Worm (Caenorhabditis elegans) whole organism, L4/young adult: ENCODE measurements around the gene sca-1.

ENCODE experiments used
- W03F9.2 ChIP-seq: fragments of 150-350 bp; optimal IDR thresholded peaks from 2 replicates; lab custom pipeline; 2014; ENCODE audit warnings: missing biosample characterization, missing genetic modification characterization
- dao-5 ChIP-seq: sonication (generic microtip); optimal IDR thresholded peaks from 2 replicates; lab custom pipeline; 2016; ENCODE audit warnings: missing genotype, missing genetic modification characterization, moderate library complexity, missing compliant biosample characterization
- him-1 ChIP-seq: sonication (generic microtip); optimal IDR thresholded peaks from 2 replicates; lab custom pipeline; 2016; ENCODE audit warnings: missing genotype, missing genetic modification reagents, missing genetic modification characterization, missing compliant biosample characterization

ce11 chrIII:10781553-10781952 lies 35.1 kb downstream of the sca-1 start, which contains the start of gene ptr-19:
- TF ChIP-seq W03F9.2, result no peak
- TF ChIP-seq him-1 (tag; lab: Kevin White, UChicago), result no peak
- no peak for TF ChIP-seq dao-5
